Worm (Caenorhabditis elegans) whole organism, L3 larva: ENCODE results near the gene eak-4.

Experiments used
- ceh-82 ChIP-seq: fragments of 150-350 bp; optimal IDR thresholded peaks from 2 replicates; lab custom pipeline; 2014; ENCODE audit warnings: missing biosample characterization, missing genetic modification characterization
- elt-3 ChIP-seq, 3 experiments: fragments of 150-350 bp in 1 of 3; sonication (generic microtip) in 2 of 3; optimal IDR thresholded peaks; 2 replicates in 2 of 3; 4 replicates in 1 of 3; lab custom pipeline; 2014 to 2017; ENCODE audit warnings: missing biosample characterization in 3 of 3, missing genetic modification characterization in 3 of 3
- fkh-10 ChIP-seq: sonication (generic microtip); optimal IDR thresholded peaks from 2 replicates; lab custom pipeline; 2017; ENCODE audit warnings: missing biosample characterization, missing genetic modification reagents, missing genetic modification characterization
- nhr-43 ChIP-seq: sonication (generic microtip); optimal IDR thresholded peaks from 2 replicates; lab custom pipeline; 2016; ENCODE audit warnings: mild to moderate bottlenecking, missing genetic modification characterization, missing compliant biosample characterization; ENCODE audit not compliant: poor library complexity, severe bottlenecking

- TF ChIP-seq elt-3 (tag; optimal IDR thresholded peaks at IDR 0.05; lab: Kevin White, UChicago): no peak
- TF ChIP-seq ceh-82 (tag; lab: Kevin White, UChicago): no peak
- no peak for TF ChIP-seq fkh-10 (GFP tag; lab: Kevin White, UChicago)
- no peak for TF ChIP-seq nhr-43
These were observed 35.3 kb upstream of the eak-4 start, which contains the start of gene snb-7 for ce11 chrIV:12560568-12560967.
